Worm (Caenorhabditis elegans) whole organism, L4/young adult: ENCODE measurements around the gene dnj-9.

ENCODE experiments used
- W03F9.2 ChIP-seq: fragments of 150-350 bp; optimal IDR thresholded peaks from 2 replicates; lab custom pipeline; 2014; ENCODE audit warnings: missing biosample characterization, missing genetic modification characterization
- dao-5 ChIP-seq: sonication (generic microtip); optimal IDR thresholded peaks from 2 replicates; lab custom pipeline; 2016; ENCODE audit warnings: missing genotype, missing genetic modification characterization, moderate library complexity, missing compliant biosample characterization
- him-1 ChIP-seq: sonication (generic microtip); optimal IDR thresholded peaks from 2 replicates; lab custom pipeline; 2016; ENCODE audit warnings: missing genotype, missing genetic modification reagents, missing genetic modification characterization, missing compliant biosample characterization

- no peak for TF ChIP-seq W03F9.2 (tag; lab: Kevin White, UChicago)
- TF ChIP-seq dao-5 (tag; lab: Kevin White, UChicago): no peak
- no peak for TF ChIP-seq him-1 (tag; lab: Kevin White, UChicago)
Observed at ce11 chrII:4904778-4905177, 52.9 kb downstream of the dnj-9 start, which contains the start of gene btbd-10.
